Fruit fly (Drosophila melanogaster): Measurements from ENCODE around the gene CG3982.

Gene CG3982

dm6 chr3L:9373374-9374004 lies 43.7 kb downstream of the CG3982 start (continued):
- TF ChIP-seq CG31441 (GFP tag; IDR thresholded peaks at IDR 0.05) (peak; percentile 75), jing (GFP tag; optimal IDR thresholded peaks at IDR 0.05) (no peak), CG34422 (GFP tag; IDR thresholded peaks at IDR 0.05) (peak; percentile 67; the same call in 1 of the 3 replicates), NK7.1 (GFP tag; optimal IDR thresholded peaks at IDR 0.05) (no peak), tx (GFP tag; optimal IDR thresholded peaks at IDR 0.05) (no peak), eyg (GFP tag; optimal IDR thresholded peaks at IDR 0.05) (no peak), Xbp1 (GFP tag; optimal IDR thresholded peaks at IDR 0.05) (peak; percentile 73), HLH54F (GFP tag; optimal IDR thresholded peaks at IDR 0.05) (no peak), CG12769 (tag; optimal IDR thresholded peaks at IDR 0.05) (no peak), CG2875 (GFP tag; optimal IDR thresholded peaks at IDR 0.05) (peak; percentile 64), fru (optimal IDR thresholded peaks at IDR 0.05) (no peak), CG12942 (GFP tag; optimal IDR thresholded peaks at IDR 0.05) (no peak), PHDP (tag; optimal IDR thresholded peaks at IDR 0.05) (peak; percentile 73), H2.0 (GFP tag; IDR thresholded peaks at IDR 0.05) (peak; percentile 54; the same call in 1 of the 2 replicates), CG10462 (GFP tag; optimal IDR thresholded peaks at IDR 0.05) (peak; percentile 29), Fer2 (tag; optimal IDR thresholded peaks at IDR 0.05) (no peak), Eip74EF (GFP tag; optimal IDR thresholded peaks at IDR 0.05) (peak in 1 of 2 experiments; percentile 53), NC2α (GFP tag; optimal IDR thresholded peaks at IDR 0.05) (no peak), HLH4C (GFP tag; IDR thresholded peaks at IDR 0.05; ENCODE audit: partially characterized antibody) (no peak), CG14860 (GFP tag; IDR thresholded peaks at IDR 0.05; ENCODE audit: partially characterized antibody) (no peak), sim (GFP tag; IDR thresholded peaks at IDR 0.05) (peak; percentile 30; the same call in 1 of the 2 replicates), tna (GFP tag; IDR thresholded peaks at IDR 0.05; ENCODE audit: partially characterized antibody) (no peak; the same call in 1 of the 2 replicates), insv (GFP tag; optimal IDR thresholded peaks at IDR 0.05) (no peak), Aef1 (GFP tag; IDR thresholded peaks at IDR 0.05) (peak; percentile 45), esg (GFP tag; conservative IDR thresholded peaks at IDR 0.05) (peak; percentile 48), Gug (GFP tag; IDR thresholded peaks at IDR 0.05) (no peak), Hand (GFP tag; optimal IDR thresholded peaks at IDR 0.05) (peak; percentile 67), toy (GFP tag; IDR thresholded peaks at IDR 0.05) (0 out of 2 replicates have a peak, but pooled peaks have one; percentile 29), ERR (GFP tag; optimal IDR thresholded peaks at IDR 0.05) (no peak), CG15011 (GFP tag; optimal IDR thresholded peaks at IDR 0.05) (peak; percentile 21), HHEX (GFP tag; optimal IDR thresholded peaks at IDR 0.05) (peak; percentile 77), inv (GFP tag; IDR thresholded peaks at IDR 0.05; ENCODE audit: partially characterized antibody) (no peak), CG7987 (GFP tag; optimal IDR thresholded peaks at IDR 0.05) (peak; percentile 6), CG17186 (GFP tag; optimal IDR thresholded peaks at IDR 0.05) (no peak), shn (GFP tag; optimal IDR thresholded peaks at IDR 0.05) (no peak), CG7963 (GFP tag; IDR thresholded peaks at IDR 0.05; ENCODE audit: partially characterized antibody) (no peak), CG10979 (tag; optimal IDR thresholded peaks at IDR 0.05) (peak; percentile 73), row (GFP tag; IDR thresholded peaks at IDR 0.05) (peak; percentile 66), CG14710 (tag; optimal IDR thresholded peaks at IDR 0.05) (peak; percentile 60), da (GFP tag; optimal IDR thresholded peaks at IDR 0.05) (no peak), nerfin-1 (tag; optimal IDR thresholded peaks at IDR 0.05) (peak; percentile 98), CG9437 (GFP tag; optimal IDR thresholded peaks at IDR 0.05) (peak; percentile 22), CG1233 (GFP tag; optimal IDR thresholded peaks at IDR 0.05) (peak; percentile 42), CG12104 (GFP tag; optimal IDR thresholded peaks at IDR 0.05) (no peak), CG11398 (GFP tag; optimal IDR thresholded peaks at IDR 0.05) (no peak), chif (GFP tag; optimal IDR thresholded peaks at IDR 0.05) (peak in 1 of 2 experiments; percentile 12), trem (tag; optimal IDR thresholded peaks at IDR 0.05) (peak; percentile 56), CG3847 (GFP tag; IDR thresholded peaks at IDR 0.05) (0 out of 2 replicates have a peak, but pooled peaks have one; percentile 20), cas (GFP tag; IDR thresholded peaks at IDR 0.05) (no peak; the same call in 1 of the 2 replicates)

All from whole organism, embryonic.